Worm (Caenorhabditis elegans) whole organism, L4 larva: ENCODE results near the gene hex-1.

Experiments used
- ama-1 ChIP-seq: fragments of 150-350 bp; optimal IDR thresholded peaks from 2 replicates; lab custom pipeline; 2014; ENCODE audit warnings: inconsistent platforms, mixed read lengths
- ces-1 ChIP-seq: fragments of 150-350 bp; sonication (generic microtip); optimal IDR thresholded peaks from 4 replicates; lab custom pipeline; 2014; ENCODE audit warnings: missing biosample characterization, missing genetic modification reagents, missing genetic modification characterization

DNA sequence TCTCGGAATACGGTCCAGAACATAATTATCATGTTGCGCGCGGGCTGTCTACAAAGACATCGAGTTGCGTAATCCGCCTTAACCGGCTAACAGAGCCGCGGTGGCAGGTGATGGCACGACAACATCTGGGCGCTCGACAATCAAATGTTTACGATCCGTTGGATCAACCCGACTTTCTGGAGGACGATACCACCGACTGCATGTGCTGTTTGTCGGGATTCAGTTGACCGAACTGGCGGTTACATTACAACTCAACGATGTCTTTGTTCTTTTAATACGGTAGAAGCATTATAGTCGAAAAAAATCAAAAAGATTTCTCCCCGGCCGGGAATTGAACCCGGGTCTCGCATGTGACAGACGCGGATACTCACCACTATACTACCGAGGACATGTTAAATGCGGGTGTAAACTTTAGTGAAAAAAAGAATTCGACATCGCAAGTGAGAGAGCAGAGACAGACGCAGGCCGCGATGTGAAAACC, 6.0 kb downstream of the hex-1 start:
- TF ChIP-seq ama-1 (lab: Kevin White, UChicago), result no peak
- no peak for TF ChIP-seq ces-1 (GFP tag; lab: Kevin White, UChicago)
